Worm (Caenorhabditis elegans) whole organism, young adult: Measurements from ENCODE around the gene srx-8.

Experiments
- B0261.1 ChIP-seq: sonication (generic microtip); optimal IDR thresholded peaks from 2 replicates; lab custom pipeline; 2016; ENCODE audit warnings: mild to moderate bottlenecking, missing genetic modification characterization, moderate library complexity, missing compliant biosample characterization
- C17E4.6 ChIP-seq: fragments of 200-800 bp; sonication (Bioruptor generic); IDR thresholded peaks from 2 replicates; pipeline ENCODE4 v1.3.6; 2022; ENCODE audit warnings: missing genetic modification reagents, missing genetic modification characterization, missing compliant biosample characterization
- F10E7.11 ChIP-seq: sonication (generic microtip); optimal IDR thresholded peaks from 2 replicates; lab custom pipeline; 2017; ENCODE audit warnings: mild to moderate bottlenecking, missing genetic modification characterization, moderate library complexity, missing compliant biosample characterization
- F57C9.4 ChIP-seq: sonication (generic microtip); optimal IDR thresholded peaks from 2 replicates; lab custom pipeline; 2017; ENCODE audit warnings: mild to moderate bottlenecking, missing genetic modification characterization, missing compliant biosample characterization
- aptf-2 ChIP-seq: fragments of 200-800 bp; sonication (Bioruptor generic); conservative IDR thresholded peaks from 2 replicates; pipeline ENCODE4 v1.3.6; 2022; ENCODE audit warnings: missing genetic modification reagents, missing genetic modification characterization, missing compliant biosample characterization
- bed-2 ChIP-seq: fragments of 200-800 bp; sonication (Bioruptor generic); IDR thresholded peaks from 2 replicates; pipeline ENCODE4 v1.3.6; 2022; ENCODE audit warnings: missing genetic modification reagents, missing genetic modification characterization, missing compliant biosample characterization
- hsf-1 ChIP-seq: fragments of 200-800 bp; sonication (Bioruptor generic); IDR thresholded peaks from 2 replicates; pipeline ENCODE4 v1.3.6; 2022; ENCODE audit warnings: missing genetic modification reagents, missing genetic modification characterization, missing compliant biosample characterization
- let-607 ChIP-seq, 2 experiments: fragments of 200-800 bp in 1 of 2; sonication (Bioruptor generic) in 1 of 2; sonication (generic microtip) in 1 of 2; optimal IDR thresholded peaks; 2 replicates each; lab custom pipeline; 2016 to 2018; ENCODE audit warnings: mild to moderate bottlenecking in 2 of 2, missing compliant biosample characterization in 2 of 2, missing genetic modification characterization in 2 of 2, moderate library complexity in 2 of 2, missing genotype in 1 of 2
- lir-1 ChIP-seq: fragments of 200-800 bp; sonication (Bioruptor generic); conservative IDR thresholded peaks from 2 replicates; pipeline ENCODE4 v1.3.6; 2022; ENCODE audit warnings: missing genetic modification reagents, missing genetic modification characterization, missing compliant biosample characterization
- madf-10 ChIP-seq: sonication (generic microtip); optimal IDR thresholded peaks from 2 replicates; lab custom pipeline; 2016; ENCODE audit warnings: mild to moderate bottlenecking, missing genetic modification characterization, missing compliant biosample characterization
- nhr-90 ChIP-seq: sonication (generic microtip); optimal IDR thresholded peaks from 2 replicates; lab custom pipeline; 2016; ENCODE audit warnings: missing genotype, mild to moderate bottlenecking, missing genetic modification characterization, missing compliant biosample characterization
- snpc-3.4 ChIP-seq: sonication (generic microtip); optimal IDR thresholded peaks from 2 replicates; lab custom pipeline; 2017; ENCODE audit warnings: missing genetic modification characterization, mild to moderate bottlenecking, missing compliant biosample characterization, antibody characterized with exemption, moderate library complexity, missing genotype, missing genetic modification reagents
- ztf-22 ChIP-seq: fragments of 200-800 bp; sonication (Bioruptor generic); optimal IDR thresholded peaks from 2 replicates; lab custom pipeline; 2018; ENCODE audit warnings: mild to moderate bottlenecking, missing genetic modification characterization, moderate library complexity, missing compliant biosample characterization

DNA sequence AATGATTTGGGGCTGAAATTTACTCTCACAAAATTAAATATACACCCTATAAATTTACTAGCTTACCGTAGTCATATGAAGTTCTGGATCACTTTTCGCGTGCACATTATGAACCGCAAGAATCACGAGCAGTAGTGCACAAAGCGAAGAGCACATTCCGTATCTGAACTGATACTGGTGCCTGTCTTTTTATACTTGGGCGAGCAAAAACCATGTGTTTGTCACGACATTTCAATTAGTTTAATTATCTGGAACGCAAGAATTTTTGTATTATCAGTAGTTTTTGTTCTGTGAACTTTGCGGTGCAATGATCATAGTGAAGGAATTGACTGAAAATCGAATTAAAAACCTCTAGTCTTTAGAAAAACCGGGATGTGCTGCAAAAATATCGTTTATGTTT lies 31.9 kb downstream of the srx-8 start, which contains the start of gene lipl-3:
- TF ChIP-seq F57C9.4 (no peak), snpc-3.4 (tag; lab: Kevin White, UChicago) (no peak), let-607 (tag; optimal IDR thresholded peaks at IDR 0.05; lab: Kevin White, UChicago) (no peak), nhr-90 (tag; lab: Kevin White, UChicago) (no peak), hsf-1 (no peak), B0261.1 (tag; lab: Kevin White, UChicago) (no peak), aptf-2 (no peak), madf-10 (tag; lab: Kevin White, UChicago) (no peak), lir-1 (GFP tag; lab: Robert Waterston, UW) (no peak), F10E7.11 (tag; lab: Kevin White, UChicago) (no peak), ztf-22 (GFP tag; lab: Kevin White, UChicago) (no peak), bed-2 (GFP tag; lab: Robert Waterston, UW) (no peak), C17E4.6 (GFP tag; lab: Robert Waterston, UW) (no peak)
